Worm (Caenorhabditis elegans): ENCODE measurements around the gene C05D9.3.

Gene C05D9.3

ce11 chrX:1103702-1104262 is 7.9 kb upstream of the C05D9.3 start, which contains the start of gene ife-4 (continued):
- TF ChIP-seq ztf-11 (tag; optimal IDR thresholded peaks at IDR 0.05): no peak
- TF ChIP-seq lin-15B (tag; optimal IDR thresholded peaks at IDR 0.05): no peak
- TF ChIP-seq nhr-85 (tag): no peak
- peak; percentile 9 for TF ChIP-seq dsc-1 (tag; optimal IDR thresholded peaks at IDR 0.05)
- peak; percentile 64 for TF ChIP-seq skn-1 (tag; optimal IDR thresholded peaks at IDR 0.05)
- no peak for TF ChIP-seq pag-3 (tag; optimal IDR thresholded peaks at IDR 0.05; ENCODE audit: borderline replicate concordance, insufficient read depth)
- no peak for TF ChIP-seq sox-4 (tag; optimal IDR thresholded peaks at IDR 0.05)
- no peak for TF ChIP-seq pax-3 (tag; optimal IDR thresholded peaks at IDR 0.05)
- no peak for TF ChIP-seq ets-5 (GFP tag; IDR thresholded peaks at IDR 0.05)
- TF ChIP-seq ceh-8 (GFP tag; optimal IDR thresholded peaks at IDR 0.05): no peak
- no peak for TF ChIP-seq ceh-90 (tag; optimal IDR thresholded peaks at IDR 0.05)
- no peak for TF ChIP-seq jun-1 (tag; optimal IDR thresholded peaks at IDR 0.05)
- TF ChIP-seq fkh-10 (GFP tag; optimal IDR thresholded peaks at IDR 0.05): no peak
- TF ChIP-seq zip-4 (GFP tag; optimal IDR thresholded peaks at IDR 0.05): no peak
- no peak for TF ChIP-seq hlh-4 (tag; optimal IDR thresholded peaks at IDR 0.05)
- TF ChIP-seq nhr-237 (tag; optimal IDR thresholded peaks at IDR 0.05): no peak
- TF ChIP-seq mdl-1 (tag; optimal IDR thresholded peaks at IDR 0.05): no peak
- TF ChIP-seq sptf-1 (tag; optimal IDR thresholded peaks at IDR 0.05): no peak
- peak; percentile 85 for TF ChIP-seq lin-14 (GFP tag; optimal IDR thresholded peaks at IDR 0.05)
- TF ChIP-seq ces-1 (GFP tag; optimal IDR thresholded peaks at IDR 0.05): no peak
- no peak for TF ChIP-seq efl-3 (GFP tag; optimal IDR thresholded peaks at IDR 0.05)
- peak in 1 of 2 experiments; percentile 39 for TF ChIP-seq lin-35 (GFP tag; optimal IDR thresholded peaks at IDR 0.05)
- TF ChIP-seq aha-1 (tag; optimal IDR thresholded peaks at IDR 0.05): no peak
- TF ChIP-seq alr-1 (tag; optimal IDR thresholded peaks at IDR 0.05; ENCODE audit: borderline replicate concordance): no peak
- peak; percentile 43 for TF ChIP-seq swsn-7 (tag; optimal IDR thresholded peaks at IDR 0.05)
- TF ChIP-seq isw-1 (GFP tag; IDR thresholded peaks at IDR 0.05): no peak
- no peak for TF ChIP-seq nhr-11 (tag; optimal IDR thresholded peaks at IDR 0.05)
- TF ChIP-seq zag-1 (tag; optimal IDR thresholded peaks at IDR 0.05): no peak
- TF ChIP-seq nhr-12 (tag; optimal IDR thresholded peaks at IDR 0.05): no peak
- TF ChIP-seq sup-37 (GFP tag; optimal IDR thresholded peaks at IDR 0.05): no peak
- TF ChIP-seq lsy-2 (tag; optimal IDR thresholded peaks at IDR 0.05): peak in 1 of 2 experiments; percentile 13
- TF ChIP-seq unc-86 (tag; optimal IDR thresholded peaks at IDR 0.05): peak; percentile 39
- no peak for TF ChIP-seq C16A3.4 (tag; optimal IDR thresholded peaks at IDR 0.05)
- no peak for TF ChIP-seq C34B4.2 (tag; optimal IDR thresholded peaks at IDR 0.05)
- TF ChIP-seq efl-1 (optimal IDR thresholded peaks at IDR 0.05): no peak
- no peak for TF ChIP-seq efl-1 (GFP tag; optimal IDR thresholded peaks at IDR 0.05 in 1 of 2)
- TF ChIP-seq tlp-1 (tag; optimal IDR thresholded peaks at IDR 0.05): no peak

- TF ChIP-seq ztf-4 (tag; optimal IDR thresholded peaks at IDR 0.05) (no peak), unc-30 (tag; optimal IDR thresholded peaks at IDR 0.05) (no peak), ceh-90 (tag; optimal IDR thresholded peaks at IDR 0.05) (no peak), nhr-84 (tag; optimal IDR thresholded peaks at IDR 0.05) (no peak), nhr-47 (tag; optimal IDR thresholded peaks at IDR 0.05) (no peak), Y116A8C.19 (tag; optimal IDR thresholded peaks at IDR 0.05; ENCODE audit: borderline replicate concordance) (no peak), dpl-1 (GFP tag; optimal IDR thresholded peaks at IDR 0.05) (no peak), fkh-4 (tag; optimal IDR thresholded peaks at IDR 0.05; ENCODE audit: borderline replicate concordance) (no peak), nhr-76 (tag; optimal IDR thresholded peaks at IDR 0.05) (no peak)
These were observed 3.9 kb upstream of the C05D9.3 start, which contains the start of gene C05D9.4 for ce11 chrX:1107758-1108157. TSS of gene C05D9.4 (plus strand) at chrX:1108058.
